Worm (Caenorhabditis elegans) whole organism, mixed stage, embryonic: ENCODE data around the gene F53F4.12.

ENCODE experiments used
- ceh-39 ChIP-seq: fragments of 150-350 bp; optimal IDR thresholded peaks from 2 replicates; lab custom pipeline; 2014; ENCODE audit warnings: missing biosample characterization, missing genetic modification characterization
- ceh-43 ChIP-seq: fragments of 200-800 bp; sonication (Bioruptor generic); optimal IDR thresholded peaks from 2 replicates; lab custom pipeline; 2018; ENCODE audit warnings: mild to moderate bottlenecking, missing genetic modification characterization, moderate library complexity, missing compliant biosample characterization
- ceh-83 ChIP-seq: fragments of 200-800 bp; sonication (Bioruptor generic); optimal IDR thresholded peaks from 2 replicates; lab custom pipeline; 2018; ENCODE audit warnings: mild to moderate bottlenecking, missing genetic modification characterization, missing compliant biosample characterization
- ces-1 ChIP-seq: fragments of 150-350 bp; optimal IDR thresholded peaks from 2 replicates; lab custom pipeline; 2014; ENCODE audit warnings: missing biosample characterization, missing genetic modification reagents, missing genetic modification characterization
- drap-1 ChIP-seq: fragments of 200-800 bp; sonication (Bioruptor generic); optimal IDR thresholded peaks from 3 replicates; lab custom pipeline; 2018; ENCODE audit warnings: mild to moderate bottlenecking, missing genetic modification characterization, missing compliant biosample characterization
- elt-1 ChIP-seq: sonication (generic microtip); optimal IDR thresholded peaks from 2 replicates; lab custom pipeline; 2017; ENCODE audit warnings: missing genetic modification characterization, mild to moderate bottlenecking, missing compliant biosample characterization, antibody characterized with exemption, moderate library complexity, borderline replicate concordance; ENCODE audit not compliant: insufficient read depth
- elt-3 ChIP-seq: fragments of 150-350 bp; optimal IDR thresholded peaks from 2 replicates; lab custom pipeline; 2014; ENCODE audit warnings: missing biosample characterization, missing genetic modification characterization
- flh-1 ChIP-seq: fragments of 200-800 bp; sonication (Bioruptor generic); optimal IDR thresholded peaks from 2 replicates; lab custom pipeline; 2018; ENCODE audit warnings: mild to moderate bottlenecking, missing genetic modification characterization, moderate library complexity, missing compliant biosample characterization
- ham-2 ChIP-seq: fragments of 200-800 bp; sonication (Bioruptor generic); optimal IDR thresholded peaks from 2 replicates; lab custom pipeline; 2018; ENCODE audit warnings: mild to moderate bottlenecking, missing genetic modification characterization, missing compliant biosample characterization
- hlh-1 ChIP-seq: fragments of 150-350 bp; optimal IDR thresholded peaks from 2 replicates; lab custom pipeline; 2014; ENCODE audit warnings: missing biosample characterization, missing genetic modification reagents, missing genetic modification characterization
- lin-13 ChIP-seq: fragments of 150-350 bp; optimal IDR thresholded peaks from 2 replicates; lab custom pipeline; 2014; ENCODE audit warnings: missing biosample characterization, missing genetic modification characterization
- lin-32 ChIP-seq: fragments of 200-800 bp; sonication (Bioruptor generic); optimal IDR thresholded peaks from 2 replicates; lab custom pipeline; 2018; ENCODE audit warnings: mild to moderate bottlenecking, missing genetic modification characterization, missing compliant biosample characterization
- lsy-2 ChIP-seq: fragments of 150-350 bp; optimal IDR thresholded peaks from 2 replicates; lab custom pipeline; 2014; ENCODE audit warnings: missing biosample characterization, missing genetic modification characterization
- mab-5 ChIP-seq: fragments of 150-350 bp; optimal IDR thresholded peaks from 2 replicates; lab custom pipeline; 2014; ENCODE audit warnings: missing biosample characterization, missing genetic modification characterization
- mep-1 ChIP-seq: fragments of 150-350 bp; optimal IDR thresholded peaks from 2 replicates; lab custom pipeline; 2017; ENCODE audit warnings: missing biosample characterization, missing genetic modification reagents, missing genetic modification characterization, inconsistent platforms
- mls-2 ChIP-seq: sonication (generic microtip); optimal IDR thresholded peaks from 2 replicates; lab custom pipeline; 2016; ENCODE audit warnings: mild to moderate bottlenecking, missing genetic modification characterization, moderate library complexity, missing compliant biosample characterization
- nhr-2 ChIP-seq: fragments of 150-350 bp; optimal IDR thresholded peaks from 2 replicates; lab custom pipeline; 2014; ENCODE audit warnings: missing biosample characterization, missing genetic modification characterization
- nhr-28 ChIP-seq: fragments of 150-350 bp; optimal IDR thresholded peaks from 2 replicates; lab custom pipeline; 2014; ENCODE audit warnings: missing biosample characterization, missing genetic modification characterization
- pha-4 ChIP-seq: fragments of 150-350 bp; optimal IDR thresholded peaks from 2 replicates; lab custom pipeline; 2018; ENCODE audit warnings: missing biosample characterization, missing genetic modification reagents, missing genetic modification characterization
- sem-2 ChIP-seq: fragments of 200-800 bp; sonication (Bioruptor generic); optimal IDR thresholded peaks from 2 replicates; lab custom pipeline; 2018; ENCODE audit warnings: mild to moderate bottlenecking, missing genetic modification characterization, missing compliant biosample characterization
- sptf-1 ChIP-seq: sonication (generic microtip); optimal IDR thresholded peaks from 2 replicates; lab custom pipeline; 2017; ENCODE audit warnings: mild to moderate bottlenecking, missing genetic modification characterization, moderate library complexity, missing compliant biosample characterization
- tbx-8 ChIP-seq: fragments of 200-800 bp; sonication (Bioruptor generic); optimal IDR thresholded peaks from 2 replicates; lab custom pipeline; 2018; ENCODE audit warnings: mild to moderate bottlenecking, missing genetic modification characterization, moderate library complexity, missing compliant biosample characterization
- unc-39 ChIP-seq: fragments of 150-350 bp; optimal IDR thresholded peaks from 2 replicates; lab custom pipeline; 2014; ENCODE audit warnings: missing biosample characterization, missing genetic modification characterization
- unc-62 ChIP-seq: fragments of 150-350 bp; optimal IDR thresholded peaks from 2 replicates; lab custom pipeline; 2014; ENCODE audit warnings: missing biosample characterization, missing genetic modification reagents, missing genetic modification characterization
- ztf-11 ChIP-seq: fragments of 150-350 bp; optimal IDR thresholded peaks from 2 replicates; lab custom pipeline; 2014; ENCODE audit warnings: missing biosample characterization, missing genetic modification characterization

Gene F53F4.12

ce11 chrV:13660115-13660514 lies 34.3 kb downstream of the F53F4.12 start:
- no peak for TF ChIP-seq ztf-11 (tag; lab: Kevin White, UChicago)
- no peak for TF ChIP-seq ceh-43 (GFP tag; lab: Kevin White, UChicago)

ce11 chrV:13660660-13661325 lies 34.9 kb downstream of the F53F4.12 start, which contains the start of gene letm-1:
Gene letm-1 (plus strand): TSS chrV:13661257.
- peak; percentile 4 for TF ChIP-seq mep-1
- no peak for TF ChIP-seq elt-3
- TF ChIP-seq, all 35 proteins: peak for 1

- TF ChIP-seq ceh-39 (tag; lab: Kevin White, UChicago) (no peak), mep-1 (peak; percentile 30)
Observed at ce11 chrV:13664340-13664916, 38.6 kb downstream of the F53F4.12 start.

- TF ChIP-seq hlh-1 (tag; lab: Kevin White, UChicago) (peak; percentile 33), drap-1 (GFP tag; lab: Kevin White, UChicago) (no peak), unc-62 (no peak), nhr-2 (tag; lab: Kevin White, UChicago) (peak; percentile 26)
- TF ChIP-seq, all 35 proteins: peak for 2
Observed at ce11 chrV:13665089-13665488, 39.2 kb downstream of the F53F4.12 start, which contains the start of gene rde-12. Gene rde-12 (plus strand): TSS chrV:13665389.

- TF ChIP-seq lin-32 (GFP tag; lab: Kevin White, UChicago), result no peak
- no peak for TF ChIP-seq mep-1
- no peak for TF ChIP-seq ceh-39 (tag; lab: Kevin White, UChicago)
- TF ChIP-seq pha-4 (tag; lab: Kevin White, UChicago), result no peak
- TF ChIP-seq elt-1, result no peak
- no peak for TF ChIP-seq ham-2
- TF ChIP-seq drap-1 (GFP tag; lab: Kevin White, UChicago), result no peak
- no peak for TF ChIP-seq elt-3
- TF ChIP-seq tbx-8 (GFP tag; lab: Kevin White, UChicago), result no peak
- TF ChIP-seq hlh-1 (tag; lab: Kevin White, UChicago), result no peak
- TF ChIP-seq ceh-43 (GFP tag; lab: Kevin White, UChicago), result no peak
- no peak for TF ChIP-seq lsy-2 (tag; lab: Kevin White, UChicago)
- TF ChIP-seq ceh-83, result no peak
- TF ChIP-seq sptf-1 (tag; lab: Kevin White, UChicago), result no peak
- no peak for TF ChIP-seq unc-39 (tag; lab: Kevin White, UChicago)
- TF ChIP-seq, all 35 proteins: peak for 0
Observed at ce11 chrV:13666460-13666859, 40.6 kb downstream of the F53F4.12 start.

- peak; percentile 13 for TF ChIP-seq sptf-1 (tag; lab: Kevin White, UChicago)
- TF ChIP-seq elt-1, result no peak
- TF ChIP-seq, all 35 proteins: peak for 1
Observed at ce11 chrV:13668337-13668736, 42.5 kb downstream of the F53F4.12 start.

ce11 chrV:13669170-13669569 lies 43.3 kb downstream of the F53F4.12 start:
- TF ChIP-seq ceh-43 (GFP tag; lab: Kevin White, UChicago) (no peak), lin-13 (tag; lab: Kevin White, UChicago) (no peak), flh-1 (GFP tag; lab: Kevin White, UChicago) (no peak), sptf-1 (tag; lab: Kevin White, UChicago) (no peak), sem-2 (GFP tag; lab: Kevin White, UChicago) (no peak), ztf-11 (tag; lab: Kevin White, UChicago) (no peak), drap-1 (GFP tag; lab: Kevin White, UChicago) (no peak), unc-62 (no peak), ces-1 (GFP tag; lab: Kevin White, UChicago) (no peak), nhr-28 (tag; lab: Kevin White, UChicago) (no peak), mab-5 (no peak), elt-1 (no peak), mls-2 (tag; lab: Kevin White, UChicago) (no peak), ham-2 (no peak), ceh-83 (no peak), nhr-2 (tag; lab: Kevin White, UChicago) (no peak)
